Fruit fly (Drosophila melanogaster) whole organism, pupa: ENCODE data around the gene Cpr72Ea.

ENCODE experiments used
- CG8301 ChIP-seq: fragments of 200-800 bp; sonication (Bioruptor generic); optimal IDR thresholded peaks from 2 replicates; lab custom pipeline; 2018; ENCODE audit warnings: missing biosample characterization, mild to moderate bottlenecking, missing genetic modification characterization
- Pif1B ChIP-seq: fragments of 200-800 bp; sonication (Bioruptor generic); optimal IDR thresholded peaks from 3 replicates; lab custom pipeline; 2016; ENCODE audit warnings: missing biosample characterization, missing genetic modification characterization
- fd96Ca ChIP-seq: fragments of 200-800 bp; sonication (Bioruptor generic); IDR thresholded peaks from 3 replicates; pipeline ENCODE4 v1.3.6; 2022; ENCODE audit warnings: missing biosample characterization, missing genetic modification characterization

dm6 chr3L:16323372-16323771, 39.0 kb upstream of the Cpr72Ea start, which contains the start of gene CG13059:
- TF ChIP-seq CG8301 (tag; lab: Kevin White, UChicago): no peak
- no peak for TF ChIP-seq fd96Ca (GFP tag; lab: Robert Waterston, UW)
- TF ChIP-seq Pif1B: no peak
